Fruit fly (Drosophila melanogaster) whole organism: ENCODE measurements around the gene CG7884.

Source experiments
- CG8478 ChIP-seq: fragments of >200 bp; optimal IDR thresholded peaks from 2 replicates; lab custom pipeline; 2018; ENCODE audit warnings: inconsistent platforms
- Dll ChIP-seq: fragments of >200 bp; optimal IDR thresholded peaks from 2 replicates; lab custom pipeline; 2017
- psq ChIP-seq: fragments of >200 bp; optimal IDR thresholded peaks from 2 replicates; lab custom pipeline; 2017
- usp ChIP-seq: fragments of >200 bp; optimal IDR thresholded peaks from 2 replicates; lab custom pipeline; 2017; ENCODE audit warnings: missing biosample characterization, missing genetic modification characterization, mixed read lengths

- no peak for TF ChIP-seq psq (lab: Kevin White, UChicago)
- TF ChIP-seq Dll (lab: Kevin White, UChicago): no peak
- no peak for TF ChIP-seq usp (GFP tag; lab: Kevin White, UChicago)
- TF ChIP-seq CG8478 (lab: Kevin White, UChicago): no peak
Observed at dm6 chrX:19212954-19213353, 7.5 kb upstream of the CG7884 start, which contains the start of gene Mur18B.
